Fruit fly (Drosophila melanogaster) whole organism, pupa: Measurements from ENCODE around the gene ThrRS.

ENCODE experiments used
- CG10348 ChIP-seq: fragments of 200-800 bp; sonication (Bioruptor generic); IDR thresholded peaks from 2 replicates; pipeline ENCODE4 v1.3.6; 2022; ENCODE audit warnings: missing biosample characterization, missing genetic modification characterization
- CG14655 ChIP-seq: fragments of 200-800 bp; sonication (Bioruptor generic); optimal IDR thresholded peaks from 3 replicates; lab custom pipeline; 2017; ENCODE audit warnings: mild to moderate bottlenecking, missing biosample characterization, missing genetic modification reagents, missing genetic modification characterization
- CG4496 ChIP-seq: fragments of 200-800 bp; sonication (Bioruptor generic); IDR thresholded peaks from 3 replicates; pipeline ENCODE4 v1.3.6; 2022; ENCODE audit warnings: missing biosample characterization, missing genetic modification characterization
- CG8159 ChIP-seq: fragments of 200-800 bp; sonication (Bioruptor generic); optimal IDR thresholded peaks from 3 replicates; lab custom pipeline; 2018; ENCODE audit warnings: missing biosample characterization, mild to moderate bottlenecking, missing genetic modification characterization, moderate library complexity
- CG9948 ChIP-seq: fragments of 200-800 bp; sonication (Bioruptor generic); optimal IDR thresholded peaks from 2 replicates; lab custom pipeline; 2018; ENCODE audit warnings: missing biosample characterization, mild to moderate bottlenecking, missing genetic modification characterization, moderate library complexity
- Pif1B ChIP-seq: fragments of 200-800 bp; sonication (Bioruptor generic); optimal IDR thresholded peaks from 3 replicates; lab custom pipeline; 2016; ENCODE audit warnings: missing biosample characterization, missing genetic modification characterization
- Snoo ChIP-seq: fragments of 200-800 bp; sonication (Bioruptor generic); optimal IDR thresholded peaks from 3 replicates; lab custom pipeline; 2017; ENCODE audit warnings: missing biosample characterization, mild to moderate bottlenecking, missing genetic modification characterization, inconsistent platforms

DNA sequence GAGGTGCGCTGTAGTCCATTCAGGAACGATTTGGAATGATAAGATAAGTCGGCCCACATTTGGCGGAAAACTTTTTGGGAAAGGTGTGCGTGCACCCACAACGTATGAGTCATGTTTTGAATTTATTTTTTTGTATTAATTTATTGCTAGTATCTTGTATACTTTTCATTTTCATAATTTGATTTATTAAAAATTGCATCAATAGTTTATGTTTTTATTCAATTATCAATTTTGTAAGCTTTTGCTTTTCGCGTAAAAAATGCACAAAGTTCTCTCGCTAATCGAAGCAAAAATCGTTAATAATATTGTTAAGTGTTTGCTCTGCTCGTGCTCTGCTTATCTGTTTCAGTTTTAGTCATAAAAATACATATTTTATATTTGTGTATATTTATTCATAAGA is 3.5 kb downstream of the ThrRS start:
- TF ChIP-seq Pif1B (GFP tag; lab: Kevin White, UChicago) (no peak), CG14655 (no peak), CG8159 (tag; lab: Kevin White, UChicago) (no peak), CG9948 (tag; lab: Kevin White, UChicago) (no peak), CG10348 (no peak), Snoo (tag; lab: Kevin White, UChicago) (no peak), CG4496 (no peak)
